Worm (Caenorhabditis elegans): ENCODE measurements around the gene cpg-20.
"Not testable (repeated sequence)": the region's sequence is repeated elsewhere in the genome, so short reads cannot be mapped to it uniquely, and the experiment has no call there.

Gene cpg-20

ce11 chrIV:6059702-6060101 is 16.3 kb downstream of the cpg-20 start:
- TF ChIP-seq tab-1 (GFP tag; IDR thresholded peaks at IDR 0.05) (no peak), flt-1 (GFP tag; IDR thresholded peaks at IDR 0.05) (no peak), ztf-29 (GFP tag; IDR thresholded peaks at IDR 0.05) (no peak), klf-2 (GFP tag; conservative IDR thresholded peaks at IDR 0.05) (no peak), T22C8.4 (GFP tag; IDR thresholded peaks at IDR 0.05) (no peak), cog-1 (tag; optimal IDR thresholded peaks at IDR 0.05) (no peak)

- TF ChIP-seq tab-1 (GFP tag; IDR thresholded peaks at IDR 0.05), result no peak
- TF ChIP-seq ref-1 (GFP tag; conservative IDR thresholded peaks at IDR 0.05), result no peak
- no peak for TF ChIP-seq ztf-29 (GFP tag; IDR thresholded peaks at IDR 0.05)
- TF ChIP-seq ztf-23 (GFP tag; IDR thresholded peaks at IDR 0.05), result no peak
- TF ChIP-seq cog-1 (tag; optimal IDR thresholded peaks at IDR 0.05), result no peak
- TF ChIP-seq klf-2 (GFP tag; conservative IDR thresholded peaks at IDR 0.05), result no peak
- no peak for TF ChIP-seq flt-1 (GFP tag; IDR thresholded peaks at IDR 0.05)
- TF ChIP-seq T22C8.4 (GFP tag; IDR thresholded peaks at IDR 0.05), result no peak
- no peak for TF ChIP-seq med-1 (GFP tag; optimal IDR thresholded peaks at IDR 0.05; ENCODE audit: insufficient read depth)
These were observed 21.2 kb downstream of the cpg-20 start for ce11 chrIV:6054833-6055232.

ce11 chrIV:6053436-6053835 is 22.6 kb downstream of the cpg-20 start:
- TF ChIP-seq flt-1 (GFP tag; IDR thresholded peaks at IDR 0.05), result no peak
- no peak for TF ChIP-seq ztf-23 (GFP tag; IDR thresholded peaks at IDR 0.05)
- TF ChIP-seq ztf-29 (GFP tag; IDR thresholded peaks at IDR 0.05), result no peak
- TF ChIP-seq ref-1 (GFP tag; conservative IDR thresholded peaks at IDR 0.05), result no peak
- no peak for TF ChIP-seq med-1 (GFP tag; optimal IDR thresholded peaks at IDR 0.05; ENCODE audit: insufficient read depth)
- TF ChIP-seq cog-1 (tag; optimal IDR thresholded peaks at IDR 0.05), result no peak
- no peak for TF ChIP-seq T22C8.4 (GFP tag; IDR thresholded peaks at IDR 0.05)
- no peak for TF ChIP-seq klf-2 (GFP tag; conservative IDR thresholded peaks at IDR 0.05)
- TF ChIP-seq tab-1 (GFP tag; IDR thresholded peaks at IDR 0.05), result no peak

- TF ChIP-seq ref-1 (GFP tag; conservative IDR thresholded peaks at IDR 0.05), result no peak
- TF ChIP-seq klf-2 (GFP tag; conservative IDR thresholded peaks at IDR 0.05), result no peak
- TF ChIP-seq tab-1 (GFP tag; IDR thresholded peaks at IDR 0.05), result no peak
- TF ChIP-seq ztf-23 (GFP tag; IDR thresholded peaks at IDR 0.05), result no peak
- TF ChIP-seq cog-1 (tag; optimal IDR thresholded peaks at IDR 0.05), result no peak
- TF ChIP-seq T22C8.4 (GFP tag; IDR thresholded peaks at IDR 0.05), result no peak
- no peak for TF ChIP-seq med-1 (GFP tag; optimal IDR thresholded peaks at IDR 0.05; ENCODE audit: insufficient read depth)
These were observed 24.1 kb downstream of the cpg-20 start for ce11 chrIV:6051884-6052283.

ce11 chrIV:6049062-6049461 is 27.0 kb downstream of the cpg-20 start:
- no peak for TF ChIP-seq cog-1 (tag; optimal IDR thresholded peaks at IDR 0.05)
- no peak for TF ChIP-seq tab-1 (GFP tag; IDR thresholded peaks at IDR 0.05)
- TF ChIP-seq flt-1 (GFP tag; IDR thresholded peaks at IDR 0.05), result no peak
- no peak for TF ChIP-seq med-1 (GFP tag; optimal IDR thresholded peaks at IDR 0.05; ENCODE audit: insufficient read depth)
- TF ChIP-seq ztf-23 (GFP tag; IDR thresholded peaks at IDR 0.05), result no peak
- TF ChIP-seq T22C8.4 (GFP tag; IDR thresholded peaks at IDR 0.05), result no peak
- no peak for TF ChIP-seq klf-2 (GFP tag; conservative IDR thresholded peaks at IDR 0.05)
- no peak for TF ChIP-seq ref-1 (GFP tag; conservative IDR thresholded peaks at IDR 0.05)
- no peak for TF ChIP-seq ztf-29 (GFP tag; IDR thresholded peaks at IDR 0.05)

- no peak for TF ChIP-seq cog-1 (tag; optimal IDR thresholded peaks at IDR 0.05)
- no peak for TF ChIP-seq med-1 (GFP tag; optimal IDR thresholded peaks at IDR 0.05; ENCODE audit: insufficient read depth)
- TF ChIP-seq ref-1 (GFP tag; conservative IDR thresholded peaks at IDR 0.05), result no peak
- TF ChIP-seq klf-2 (GFP tag; conservative IDR thresholded peaks at IDR 0.05), result no peak
- TF ChIP-seq T22C8.4 (GFP tag; IDR thresholded peaks at IDR 0.05), result no peak
- TF ChIP-seq ztf-23 (GFP tag; IDR thresholded peaks at IDR 0.05), result no peak
- no peak for TF ChIP-seq tab-1 (GFP tag; IDR thresholded peaks at IDR 0.05)
These were observed 27.6 kb downstream of the cpg-20 start for ce11 chrIV:6048462-6048861.

- TF ChIP-seq flt-1 (GFP tag; IDR thresholded peaks at IDR 0.05) (no peak), T22C8.4 (GFP tag; IDR thresholded peaks at IDR 0.05) (no peak), klf-2 (GFP tag; conservative IDR thresholded peaks at IDR 0.05) (no peak), ztf-29 (GFP tag; IDR thresholded peaks at IDR 0.05) (no peak), ztf-23 (GFP tag; IDR thresholded peaks at IDR 0.05) (no peak), med-1 (GFP tag; optimal IDR thresholded peaks at IDR 0.05; ENCODE audit: insufficient read depth) (no peak), tab-1 (GFP tag; IDR thresholded peaks at IDR 0.05) (no peak), cog-1 (tag; optimal IDR thresholded peaks at IDR 0.05) (no peak), ref-1 (GFP tag; conservative IDR thresholded peaks at IDR 0.05) (no peak)
These were observed 28.8 kb downstream of the cpg-20 start for ce11 chrIV:6047164-6047727.

ce11 chrIV:6040676-6041075 is 35.4 kb downstream of the cpg-20 start, which contains the start of gene kcc-2:
Gene kcc-2 (plus strand): TSS chrIV:6040976.
- TF ChIP-seq flt-1 (GFP tag; IDR thresholded peaks at IDR 0.05) (no peak), klf-2 (GFP tag; conservative IDR thresholded peaks at IDR 0.05) (no peak), T22C8.4 (GFP tag; IDR thresholded peaks at IDR 0.05) (no peak), tab-1 (GFP tag; IDR thresholded peaks at IDR 0.05) (no peak), cog-1 (tag; optimal IDR thresholded peaks at IDR 0.05) (no peak), ztf-23 (GFP tag; IDR thresholded peaks at IDR 0.05) (no peak)

- TF ChIP-seq ztf-23 (GFP tag; IDR thresholded peaks at IDR 0.05) (no peak), flt-1 (GFP tag; IDR thresholded peaks at IDR 0.05) (no peak), T22C8.4 (GFP tag; IDR thresholded peaks at IDR 0.05) (no peak), med-1 (GFP tag; optimal IDR thresholded peaks at IDR 0.05; ENCODE audit: insufficient read depth) (no peak), ref-1 (GFP tag; conservative IDR thresholded peaks at IDR 0.05) (no peak), cog-1 (tag; optimal IDR thresholded peaks at IDR 0.05) (no peak), ztf-29 (GFP tag; IDR thresholded peaks at IDR 0.05) (no peak)
These were observed 40.9 kb downstream of the cpg-20 start for ce11 chrIV:6035113-6035512.

- not testable (repeated sequence) for TF ChIP-seq flt-1 (GFP tag; IDR thresholded peaks at IDR 0.05); ref-1 (GFP tag; conservative IDR thresholded peaks at IDR 0.05); med-1 (GFP tag; optimal IDR thresholded peaks at IDR 0.05; ENCODE audit: insufficient read depth)
These were observed 42.5 kb downstream of the cpg-20 start, which contains the start of gene pqn-22 for ce11 chrIV:6033539-6033938. Gene pqn-22 (minus strand): TSS chrIV:6033639.

Measured in whole organism, midembryonic.